1 fruit fly cellular context compared by ENCODE assay signal in genomic region chr3R:26258955-26259354, dm6.
TF ChIP-seq lines count a peak whose summit lies in the region.

No protein-coding gene starts in this region.

TF ChIP-seq in whole organism, embryonic, 481 proteins besides CTCF, POLR2A, EP300 and RAD21 (continued from another document):
- TF ChIP-seq slou (GFP tag; optimal IDR thresholded peaks at IDR 0.05; lab: Kevin White, UChicago): no peak
- TF ChIP-seq CG3995 (GFP tag; optimal IDR thresholded peaks at IDR 0.05; lab: Kevin White, UChicago): peak; percentile 3
- TF ChIP-seq CG42726 (GFP tag; IDR thresholded peaks at IDR 0.05; lab: Robert Waterston, UW; ENCODE audit: partially characterized antibody): no peak
- TF ChIP-seq tna (GFP tag; IDR thresholded peaks at IDR 0.05; lab: Robert Waterston, UW; ENCODE audit: partially characterized antibody): no peak
- peak; percentile 100 for TF ChIP-seq CG11504 (tag; optimal IDR thresholded peaks at IDR 0.05; lab: Kevin White, UChicago)
- peak; percentile 28 for TF ChIP-seq kni (GFP tag; optimal IDR thresholded peaks at IDR 0.05; lab: Kevin White, UChicago)
- peak; percentile 35 for TF ChIP-seq gcm (GFP tag; optimal IDR thresholded peaks at IDR 0.05; lab: Kevin White, UChicago)
- peak in 1 of 2 experiments; percentile 74 for TF ChIP-seq Hr78 (GFP tag; optimal IDR thresholded peaks at IDR 0.05; lab: Kevin White, UChicago)
- peak; percentile 58 for TF ChIP-seq sqz (GFP tag; optimal IDR thresholded peaks at IDR 0.05; lab: Kevin White, UChicago)
- TF ChIP-seq CG1832 (GFP tag; optimal IDR thresholded peaks at IDR 0.05; lab: Kevin White, UChicago): peak; percentile 49
- peak; percentile 28 for TF ChIP-seq lab (GFP tag; optimal IDR thresholded peaks at IDR 0.05; lab: Kevin White, UChicago)
- peak; percentile 12 for TF ChIP-seq gsb-n (tag; optimal IDR thresholded peaks at IDR 0.05; lab: Kevin White, UChicago)
- peak; percentile 91 for TF ChIP-seq ftz-f1 (GFP tag; optimal IDR thresholded peaks at IDR 0.05; lab: Kevin White, UChicago)
- TF ChIP-seq CG12769 (tag; optimal IDR thresholded peaks at IDR 0.05; lab: Kevin White, UChicago): peak; percentile 35
- peak; percentile 10 for TF ChIP-seq CG7271 (tag; optimal IDR thresholded peaks at IDR 0.05; lab: Kevin White, UChicago)
- 0 out of 3 replicates have a peak, but pooled peaks have one; percentile 44 for TF ChIP-seq Opbp (GFP tag; IDR thresholded peaks at IDR 0.05; lab: Robert Waterston, UW; ENCODE audit: partially characterized antibody)
- TF ChIP-seq sd (tag; optimal IDR thresholded peaks at IDR 0.05; lab: Kevin White, UChicago): peak; percentile 64
- TF ChIP-seq HLHmδ (GFP tag; optimal IDR thresholded peaks at IDR 0.05; lab: Kevin White, UChicago): peak; percentile 42
- TF ChIP-seq ken (GFP tag; IDR thresholded peaks at IDR 0.05; lab: Robert Waterston, UW): 0 out of 3 replicates have a peak, but pooled peaks have one; percentile 18
- peak; percentile 40 for TF ChIP-seq Xbp1 (GFP tag; optimal IDR thresholded peaks at IDR 0.05; lab: Kevin White, UChicago)
- TF ChIP-seq Abd-B (GFP tag; optimal IDR thresholded peaks at IDR 0.05; lab: Kevin White, UChicago): peak; percentile 4
- TF ChIP-seq dimm (GFP tag; IDR thresholded peaks at IDR 0.05; lab: Robert Waterston, UW): no peak
- TF ChIP-seq ewg (GFP tag; optimal IDR thresholded peaks at IDR 0.05; lab: Kevin White, UChicago): peak; percentile 23
- TF ChIP-seq abd-A (tag; optimal IDR thresholded peaks at IDR 0.05; lab: Kevin White, UChicago): peak; percentile 98
- TF ChIP-seq CG10267 (tag; optimal IDR thresholded peaks at IDR 0.05; lab: Kevin White, UChicago): no peak
TF ChIP-seq in whole organism, embryonic: peak in this region for 34.
